Fruit fly (Drosophila melanogaster) whole organism, embryonic: ENCODE results near the gene Rpp14a.

Experiments used
- B-H1 ChIP-seq: fragments of 200-800 bp; sonication (Bioruptor generic); IDR thresholded peaks from 3 replicates; pipeline ENCODE4 v1.3.6; 2022; ENCODE audit warnings: missing biosample characterization, missing genetic modification characterization
- CG10462 ChIP-seq: fragments of 200-800 bp; sonication (Bioruptor generic); optimal IDR thresholded peaks from 2 replicates; lab custom pipeline; 2016; ENCODE audit warnings: missing biosample characterization, missing genetic modification characterization
- CG12219 ChIP-seq: fragments of 200-800 bp; sonication (Bioruptor generic); optimal IDR thresholded peaks from 3 replicates; lab custom pipeline; 2018; ENCODE audit warnings: missing biosample characterization, mild to moderate bottlenecking, missing genetic modification characterization
- CG14710 ChIP-seq: fragments of 200-800 bp; sonication (Bioruptor generic); optimal IDR thresholded peaks from 3 replicates; lab custom pipeline; 2019; ENCODE audit warnings: missing biosample characterization, mild to moderate bottlenecking, missing genetic modification characterization, moderate library complexity
- CG17328 ChIP-seq: fragments of 200-800 bp; sonication (Bioruptor generic); IDR thresholded peaks from 2 replicates; pipeline ENCODE4 v1.3.6; 2022; ENCODE audit warnings: missing biosample characterization, missing genetic modification characterization
- CG18011 ChIP-seq: fragments of 200-800 bp; sonication (Bioruptor generic); optimal IDR thresholded peaks from 2 replicates; lab custom pipeline; 2017; ENCODE audit warnings: missing biosample characterization, missing genetic modification characterization, mild to moderate bottlenecking, moderate library complexity, missing genotype
- CG30020 ChIP-seq: fragments of 200-800 bp; optimal IDR thresholded peaks from 2 replicates; lab custom pipeline; 2019; ENCODE audit warnings: missing biosample characterization, mild to moderate bottlenecking, missing genetic modification characterization, moderate library complexity
- CG30403 ChIP-seq: fragments of 200-800 bp; sonication (Bioruptor generic); optimal IDR thresholded peaks from 3 replicates; lab custom pipeline; 2016; ENCODE audit warnings: missing biosample characterization, missing genetic modification characterization
- CG4730 ChIP-seq: fragments of 200-800 bp; sonication (Bioruptor generic); IDR thresholded peaks from 2 replicates; pipeline ENCODE4 v1.3.6; 2022; ENCODE audit warnings: missing biosample characterization, missing genetic modification characterization
- CG6813 ChIP-seq: fragments of 200-800 bp; sonication (Bioruptor generic); optimal IDR thresholded peaks from 2 replicates; lab custom pipeline; 2017; ENCODE audit warnings: missing biosample characterization, missing genetic modification characterization, mild to moderate bottlenecking, moderate library complexity, missing genetic modification reagents
- CG7987 ChIP-seq: fragments of 200-800 bp; sonication (Bioruptor generic); optimal IDR thresholded peaks from 2 replicates; lab custom pipeline; 2018; ENCODE audit warnings: missing biosample characterization, mild to moderate bottlenecking, missing genetic modification characterization, moderate library complexity
- CG8089 ChIP-seq: fragments of 200-800 bp; sonication (Bioruptor generic); optimal IDR thresholded peaks from 3 replicates; lab custom pipeline; 2016; ENCODE audit warnings: missing biosample characterization, missing genetic modification characterization
- CG9727 ChIP-seq: fragments of 200-800 bp; sonication (Bioruptor generic); optimal IDR thresholded peaks from 3 replicates; lab custom pipeline; 2017; ENCODE audit warnings: missing biosample characterization, mild to moderate bottlenecking, missing genetic modification characterization
- D19B ChIP-seq: fragments of 200-800 bp; sonication (Bioruptor generic); optimal IDR thresholded peaks from 2 replicates; lab custom pipeline; 2017; ENCODE audit warnings: missing biosample characterization, mild to moderate bottlenecking, missing genetic modification characterization
- Dip3 ChIP-seq: fragments of 200-800 bp; sonication (Bioruptor generic); optimal IDR thresholded peaks from 3 replicates; lab custom pipeline; 2016; ENCODE audit warnings: missing biosample characterization, missing genetic modification characterization
- Doc2 ChIP-seq: fragments of 200-800 bp; sonication (Bioruptor generic); IDR thresholded peaks from 2 replicates; pipeline ENCODE4 v1.3.6; 2022; ENCODE audit warnings: missing biosample characterization, missing genetic modification characterization
- E2f1 ChIP-seq: fragments of 200-800 bp; sonication (Bioruptor generic); IDR thresholded peaks from 2 replicates; pipeline ENCODE4 v1.3.6; 2022; ENCODE audit warnings: missing biosample characterization, missing genetic modification characterization
- E2f2 ChIP-seq: fragments of 200-800 bp; sonication (Bioruptor generic); IDR thresholded peaks from 2 replicates; pipeline ENCODE4 v1.3.6; 2022; ENCODE audit warnings: missing biosample characterization, missing genetic modification characterization
- Lhr ChIP-seq: fragments of 200-800 bp; sonication (Bioruptor generic); optimal IDR thresholded peaks from 3 replicates; lab custom pipeline; 2017; ENCODE audit warnings: mild to moderate bottlenecking, missing biosample characterization, missing genetic modification reagents, missing genetic modification characterization
- Mes4 ChIP-seq: fragments of 200-800 bp; sonication (Bioruptor generic); optimal IDR thresholded peaks from 2 replicates; lab custom pipeline; 2016; ENCODE audit warnings: missing biosample characterization, missing genetic modification characterization
- NC2β ChIP-seq: fragments of 200-800 bp; sonication (Bioruptor generic); optimal IDR thresholded peaks from 2 replicates; lab custom pipeline; 2016; ENCODE audit warnings: missing biosample characterization, missing genetic modification characterization
- Neu2 ChIP-seq: fragments of 200-800 bp; sonication (Bioruptor generic); optimal IDR thresholded peaks from 3 replicates; lab custom pipeline; 2016; ENCODE audit warnings: missing biosample characterization, missing genetic modification characterization, borderline replicate concordance
- Sry-β ChIP-seq: fragments of 200-800 bp; sonication (Bioruptor generic); optimal IDR thresholded peaks from 2 replicates; lab custom pipeline; 2018; ENCODE audit warnings: missing biosample characterization, mild to moderate bottlenecking, missing genetic modification characterization, moderate library complexity
- Stat92E ChIP-seq, 3 experiments: fragments of >200 bp in 2 of 3; fragments of 200-800 bp in 1 of 3; sonication (Bioruptor generic) in 1 of 3; optimal IDR thresholded peaks; 2 replicates each; lab custom pipeline; 2017 to 2019; ENCODE audit warnings: missing biosample characterization in 3 of 3, missing genetic modification characterization in 3 of 3, mild to moderate bottlenecking in 1 of 3, moderate library complexity in 1 of 3
- TFAM ChIP-seq: fragments of 200-800 bp; sonication (Bioruptor generic); optimal IDR thresholded peaks from 2 replicates; lab custom pipeline; 2017; ENCODE audit warnings: missing biosample characterization, missing genetic modification characterization, inconsistent platforms
- Usf ChIP-seq: fragments of 200-800 bp; sonication (Bioruptor generic); optimal IDR thresholded peaks from 2 replicates; lab custom pipeline; 2017; ENCODE audit warnings: missing genotype, missing biosample characterization, missing genetic modification characterization
- bbx ChIP-seq: fragments of 200-800 bp; sonication (Bioruptor generic); IDR thresholded peaks from 2 replicates; pipeline ENCODE4 v1.3.6; 2022; ENCODE audit warnings: missing biosample characterization, missing genetic modification characterization; ENCODE audit not compliant: partially characterized antibody
- bcd ChIP-seq: fragments of 200-800 bp; sonication (Bioruptor generic); optimal IDR thresholded peaks from 2 replicates; lab custom pipeline; 2017; ENCODE audit warnings: missing biosample characterization, mild to moderate bottlenecking, missing genetic modification characterization
- cg ChIP-seq: fragments of 200-800 bp; sonication (Bioruptor generic); optimal IDR thresholded peaks from 3 replicates; lab custom pipeline; 2019; ENCODE audit warnings: missing biosample characterization, mild to moderate bottlenecking, missing genetic modification characterization, moderate library complexity
- ci ChIP-seq: fragments of 200-800 bp; sonication (Bioruptor generic); IDR thresholded peaks from 3 replicates; pipeline ENCODE4 v1.3.6; 2022; ENCODE audit warnings: missing biosample characterization, missing genetic modification characterization
- crc ChIP-seq: fragments of 200-800 bp; sonication (Bioruptor generic); optimal IDR thresholded peaks from 2 replicates; lab custom pipeline; 2016; ENCODE audit warnings: missing biosample characterization, missing genetic modification characterization
- crp ChIP-seq, 2 experiments: fragments of 200-800 bp; sonication (Bioruptor generic); optimal IDR thresholded peaks; 2 replicates in 1 of 2; 3 replicates in 1 of 2; lab custom pipeline; 2017; ENCODE audit warnings: missing biosample characterization in 2 of 2, missing genetic modification characterization in 2 of 2, mild to moderate bottlenecking in 1 of 2, moderate library complexity in 1 of 2
- cwo ChIP-seq: fragments of 200-800 bp; sonication (Bioruptor generic); optimal IDR thresholded peaks from 3 replicates; lab custom pipeline; 2017; ENCODE audit warnings: missing biosample characterization, missing genetic modification characterization, mild to moderate bottlenecking, moderate library complexity, missing genetic modification reagents
- danr ChIP-seq: fragments of 200-800 bp; sonication (Bioruptor generic); IDR thresholded peaks from 2 replicates; pipeline ENCODE4 v1.3.6; 2022; ENCODE audit warnings: missing biosample characterization, missing genetic modification characterization
- dmrt99B ChIP-seq: fragments of 200-800 bp; sonication (Bioruptor generic); optimal IDR thresholded peaks from 2 replicates; lab custom pipeline; 2018; ENCODE audit warnings: missing biosample characterization, mild to moderate bottlenecking, missing genetic modification characterization, moderate library complexity
- en ChIP-seq: fragments of 200-800 bp; sonication (Bioruptor generic); optimal IDR thresholded peaks from 2 replicates; lab custom pipeline; 2016; ENCODE audit warnings: missing biosample characterization, missing genetic modification characterization
- fd3F ChIP-seq: fragments of 200-800 bp; sonication (Bioruptor generic); optimal IDR thresholded peaks from 2 replicates; lab custom pipeline; 2018; ENCODE audit warnings: missing biosample characterization, mild to moderate bottlenecking, missing genetic modification characterization, moderate library complexity
- gt ChIP-seq: fragments of 200-800 bp; sonication (Bioruptor generic); IDR thresholded peaks from 2 replicates; pipeline ENCODE4 v1.3.6; 2022; ENCODE audit warnings: missing biosample characterization, missing genetic modification characterization
- jigr1 ChIP-seq: fragments of 200-800 bp; sonication (Bioruptor generic); IDR thresholded peaks from 3 replicates; pipeline ENCODE4 v1.3.6; 2022; ENCODE audit warnings: missing biosample characterization, missing genetic modification characterization
- kay ChIP-seq: fragments of 200-800 bp; sonication (Bioruptor generic); optimal IDR thresholded peaks from 2 replicates; lab custom pipeline; 2016; ENCODE audit warnings: missing biosample characterization, missing genetic modification characterization
- lbe ChIP-seq: fragments of 200-800 bp; sonication (Bioruptor generic); optimal IDR thresholded peaks from 2 replicates; lab custom pipeline; 2016; ENCODE audit warnings: missing biosample characterization, mild to moderate bottlenecking, missing genetic modification characterization
- lmd ChIP-seq: fragments of 200-800 bp; sonication (Bioruptor generic); IDR thresholded peaks from 2 replicates; pipeline ENCODE4 v1.3.6; 2022; ENCODE audit warnings: missing biosample characterization, missing genetic modification characterization
- maf-S ChIP-seq: fragments of 200-800 bp; sonication (Bioruptor generic); optimal IDR thresholded peaks from 2 replicates; lab custom pipeline; 2016; ENCODE audit warnings: missing biosample characterization, missing genetic modification characterization
- nerfin-1 ChIP-seq: fragments of 200-800 bp; sonication (Bioruptor generic); optimal IDR thresholded peaks from 3 replicates; lab custom pipeline; 2019; ENCODE audit warnings: missing biosample characterization, mild to moderate bottlenecking, missing genetic modification characterization, moderate library complexity
- psq ChIP-seq: fragments of 200-800 bp; sonication (Bioruptor generic); optimal IDR thresholded peaks from 2 replicates; lab custom pipeline; 2017; ENCODE audit warnings: missing biosample characterization, missing genetic modification characterization
- pzg ChIP-seq: fragments of 200-800 bp; sonication (Bioruptor generic); optimal IDR thresholded peaks from 3 replicates; lab custom pipeline; 2018; ENCODE audit warnings: missing biosample characterization, mild to moderate bottlenecking, missing genetic modification characterization, moderate library complexity
- sim ChIP-seq: fragments of 200-800 bp; sonication (Bioruptor generic); IDR thresholded peaks from 2 replicates; pipeline ENCODE4 v1.3.6; 2022; ENCODE audit warnings: missing biosample characterization, missing genetic modification characterization
- sr ChIP-seq: fragments of 200-800 bp; sonication (Bioruptor generic); IDR thresholded peaks from 3 replicates; pipeline ENCODE4 v1.3.6; 2022; ENCODE audit warnings: missing biosample characterization, missing genetic modification characterization
- stc ChIP-seq: fragments of 200-800 bp; sonication (Bioruptor generic); IDR thresholded peaks from 2 replicates; pipeline ENCODE4 v1.3.6; 2022; ENCODE audit warnings: missing biosample characterization, missing genetic modification characterization
- tin ChIP-seq: fragments of 200-800 bp; sonication (Bioruptor generic); optimal IDR thresholded peaks from 3 replicates; lab custom pipeline; 2016; ENCODE audit warnings: missing biosample characterization, missing genetic modification characterization
- toy ChIP-seq: fragments of 200-800 bp; sonication (Bioruptor generic); IDR thresholded peaks from 2 replicates; pipeline ENCODE4 v1.3.6; 2022; ENCODE audit warnings: missing biosample characterization, missing genetic modification characterization

The Rpp14a gene

dm6 chr3R:30061154-30061482 lies 4.5 kb downstream of the Rpp14a start (continued):
- TF ChIP-seq sim (GFP tag; lab: Robert Waterston, UW) (peak; percentile 72; the same call in 1 of the 2 replicates), cwo (GFP tag; lab: Kevin White, UChicago) (peak; percentile 78), fd3F (GFP tag; lab: Kevin White, UChicago) (peak; percentile 52), Mes4 (GFP tag; lab: Kevin White, UChicago) (peak; percentile 64), D19B (GFP tag; lab: Kevin White, UChicago) (peak; percentile 50), bcd (GFP tag; lab: Kevin White, UChicago) (peak; percentile 86), danr (peak; percentile 85), crp (GFP tag; optimal IDR thresholded peaks at IDR 0.05; lab: Kevin White, UChicago) (peak in 1 of 2 experiments; percentile 2), CG6813 (GFP tag; lab: Kevin White, UChicago) (peak; percentile 82), CG9727 (peak; percentile 83), en (peak; percentile 72), Sry-β (GFP tag; lab: Kevin White, UChicago) (peak; percentile 59), dmrt99B (tag; lab: Kevin White, UChicago) (peak; percentile 95), sr (GFP tag; lab: Robert Waterston, UW) (peak; percentile 83; the same call in 2 of the 3 replicates), TFAM (GFP tag; lab: Kevin White, UChicago) (peak; percentile 72), ci (GFP tag; lab: Robert Waterston, UW) (peak; percentile 97), CG14710 (peak; percentile 90), tin (GFP tag; lab: Kevin White, UChicago) (peak; percentile 93), CG18011 (no peak), lmd (GFP tag; lab: Robert Waterston, UW) (peak; percentile 85), CG4730 (GFP tag; lab: Robert Waterston, UW) (peak; percentile 83), toy (GFP tag; lab: Robert Waterston, UW) (0 out of 2 replicates have a peak, but pooled peaks have one; percentile 36), Stat92E (GFP tag; optimal IDR thresholded peaks at IDR 0.05; lab: Kevin White, UChicago) (peak in 1 of 3 experiments; percentile 83), CG17328 (peak; percentile 95), CG12219 (GFP tag; lab: Kevin White, UChicago) (peak; percentile 64), E2f1 (GFP tag; lab: Robert Waterston, UW) (peak; percentile 92), NC2β (peak; percentile 50), CG7987 (GFP tag; lab: Kevin White, UChicago) (peak; percentile 80), nerfin-1 (tag; lab: Kevin White, UChicago) (peak; percentile 89), E2f2 (GFP tag; lab: Robert Waterston, UW) (peak; percentile 65), CG8089 (peak; percentile 71), Dip3 (GFP tag; lab: Kevin White, UChicago) (peak; percentile 62), crc (GFP tag; lab: Kevin White, UChicago) (peak; percentile 82), stc (GFP tag; lab: Robert Waterston, UW) (peak; percentile 93), kay (GFP tag; lab: Kevin White, UChicago) (peak; percentile 32), CG10462 (GFP tag; lab: Kevin White, UChicago) (peak; percentile 60), jigr1 (GFP tag; lab: Robert Waterston, UW) (peak; percentile 75), bbx (GFP tag; lab: Robert Waterston, UW) (no peak), pzg (no peak), cg (GFP tag; lab: Kevin White, UChicago) (no peak), psq (peak; percentile 5), CG30403 (GFP tag; lab: Kevin White, UChicago) (peak; percentile 87), gt (GFP tag; lab: Robert Waterston, UW) (peak; percentile 77), Neu2 (GFP tag; lab: Kevin White, UChicago) (no peak), maf-S (GFP tag; lab: Kevin White, UChicago) (peak; percentile 68), B-H1 (peak; percentile 92), lbe (GFP tag; lab: Kevin White, UChicago) (peak; percentile 87), CG30020 (tag; lab: Kevin White, UChicago) (peak; percentile 60), Doc2 (GFP tag; lab: Robert Waterston, UW) (peak; percentile 56), Lhr (GFP tag; lab: Kevin White, UChicago) (no peak), Usf (GFP tag; lab: Kevin White, UChicago) (no peak)
